Worm (Caenorhabditis elegans): ENCODE data around the gene denn-4.

DNA sequence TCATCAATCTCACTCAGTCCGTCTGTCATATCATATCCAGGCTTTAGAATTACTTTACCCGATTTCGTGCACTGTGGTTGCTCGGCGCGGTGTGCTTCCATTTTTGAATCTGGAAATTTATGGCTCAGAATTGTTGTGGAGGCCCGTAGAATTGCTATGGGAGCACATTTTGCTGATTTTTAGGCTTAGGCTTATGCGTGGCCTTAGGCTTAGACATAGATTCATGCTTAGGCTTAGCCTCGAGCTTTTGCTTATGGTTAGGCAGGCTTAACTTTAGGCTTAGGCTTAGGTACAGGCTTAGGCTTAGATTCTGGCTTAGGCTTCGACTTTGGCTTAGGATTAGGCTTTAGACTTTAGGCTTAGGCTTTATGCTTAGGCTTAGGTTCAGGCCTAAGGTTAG is 48.5 kb downstream of the denn-4 start, which contains the start of gene Y76B12C.4:
- TF ChIP-seq ceh-31 (tag; optimal IDR thresholded peaks at IDR 0.05) (no peak), pha-4 (tag; optimal IDR thresholded peaks at IDR 0.05) (no peak), lin-11 (tag; optimal IDR thresholded peaks at IDR 0.05) (no peak), sox-4 (tag; optimal IDR thresholded peaks at IDR 0.05) (no peak), hlh-30 (tag; optimal IDR thresholded peaks at IDR 0.05; ENCODE audit: insufficient read depth) (no peak), fkh-10 (GFP tag; optimal IDR thresholded peaks at IDR 0.05) (no peak), gmeb-2 (tag; optimal IDR thresholded peaks at IDR 0.05) (no peak), nhr-11 (tag; optimal IDR thresholded peaks at IDR 0.05) (no peak), rnt-1 (tag; optimal IDR thresholded peaks at IDR 0.05) (no peak), pqm-1 (tag; optimal IDR thresholded peaks at IDR 0.05) (no peak)
